Worm (Caenorhabditis elegans): ENCODE results near the gene srt-18.

srt-18 gene

ce11 chrV:9015540-9015939 lies at the start of gene srt-18:
Gene srt-18 (minus strand): TSS chrV:9015640.
- TF ChIP-seq isw-1 (GFP tag; IDR thresholded peaks at IDR 0.05) (no peak), ceh-90 (tag; optimal IDR thresholded peaks at IDR 0.05) (no peak), sox-4 (tag; optimal IDR thresholded peaks at IDR 0.05) (no peak), snpc-4 (tag; optimal IDR thresholded peaks at IDR 0.05) (no peak), ceh-82 (tag; optimal IDR thresholded peaks at IDR 0.05) (no peak), hpl-2 (GFP tag; optimal IDR thresholded peaks at IDR 0.05) (no peak), C34B4.2 (tag; optimal IDR thresholded peaks at IDR 0.05) (no peak), F16B12.6 (tag; optimal IDR thresholded peaks at IDR 0.05) (no peak), fkh-8 (tag; optimal IDR thresholded peaks at IDR 0.05) (no peak), ztf-11 (tag; optimal IDR thresholded peaks at IDR 0.05) (no peak), efl-1 (optimal IDR thresholded peaks at IDR 0.05) (no peak), efl-1 (GFP tag; optimal IDR thresholded peaks at IDR 0.05 in 1 of 2) (no peak), ceh-8 (GFP tag; optimal IDR thresholded peaks at IDR 0.05) (no peak), xbp-1 (tag; optimal IDR thresholded peaks at IDR 0.05) (no peak), lsy-2 (tag; optimal IDR thresholded peaks at IDR 0.05) (no peak), nhr-28 (tag; optimal IDR thresholded peaks at IDR 0.05) (no peak), egl-27 (tag; optimal IDR thresholded peaks at IDR 0.05) (no peak), C16A3.4 (tag; optimal IDR thresholded peaks at IDR 0.05) (no peak)

DNA sequence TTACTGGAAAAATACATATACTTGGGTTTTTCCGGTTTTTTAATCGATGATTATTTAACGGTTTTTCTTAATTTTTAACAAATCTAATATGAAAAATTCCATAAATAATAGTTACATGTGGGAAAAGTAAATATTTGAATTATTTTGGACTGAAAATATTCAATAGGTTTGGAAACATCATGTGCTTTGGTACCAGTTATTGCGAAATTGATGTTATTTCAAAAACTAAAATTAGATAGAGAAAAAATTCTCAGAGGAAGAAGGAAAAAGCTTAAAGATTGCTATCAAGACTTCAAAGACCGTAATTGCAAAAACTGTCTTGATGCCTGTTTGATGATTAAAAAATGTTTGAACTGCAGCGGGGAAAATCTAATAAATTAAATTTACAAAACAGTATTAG lies 49.6 kb upstream of the srt-18 start:
- TF ChIP-seq efl-1 (optimal IDR thresholded peaks at IDR 0.05), result no peak
- TF ChIP-seq efl-1 (GFP tag; optimal IDR thresholded peaks at IDR 0.05 in 1 of 2), result peak in 1 of 2 experiments; percentile 29
- no peak for TF ChIP-seq unc-130 (tag; optimal IDR thresholded peaks at IDR 0.05)
- no peak for TF ChIP-seq rnt-1 (tag; optimal IDR thresholded peaks at IDR 0.05)
- peak; percentile 54 for TF ChIP-seq nhr-85 (tag)

ce11 chrV:9063134-9063533 lies 47.7 kb upstream of the srt-18 start:
- no peak for TF ChIP-seq mab-9 (GFP tag; IDR thresholded peaks at IDR 0.05)
- TF ChIP-seq lsy-2 (tag; optimal IDR thresholded peaks at IDR 0.05), result no peak
- TF ChIP-seq lin-39 (tag; optimal IDR thresholded peaks at IDR 0.05), result no peak
- TF ChIP-seq nhr-71 (tag; optimal IDR thresholded peaks at IDR 0.05), result no peak
- no peak for TF ChIP-seq xbp-1 (tag; optimal IDR thresholded peaks at IDR 0.05)
- peak; percentile 23 for TF ChIP-seq nhr-85 (tag)
- TF ChIP-seq rnt-1 (tag; optimal IDR thresholded peaks at IDR 0.05), result no peak
- no peak for TF ChIP-seq efl-1 (optimal IDR thresholded peaks at IDR 0.05)
- peak in 1 of 2 experiments; percentile 89 for TF ChIP-seq efl-1 (GFP tag; optimal IDR thresholded peaks at IDR 0.05 in 1 of 2)
- TF ChIP-seq blmp-1 (tag; optimal IDR thresholded peaks at IDR 0.05), result peak; percentile 18
- no peak for TF ChIP-seq ceh-82 (tag; optimal IDR thresholded peaks at IDR 0.05)
- no peak for TF ChIP-seq elt-2 (tag; optimal IDR thresholded peaks at IDR 0.05)

ce11 chrV:9062341-9062740 lies 46.9 kb upstream of the srt-18 start, which contains the start of gene C25E10.12:
Gene C25E10.12 (minus strand): TSS chrV:9062441.
- no peak for TF ChIP-seq unc-62 (GFP tag; optimal IDR thresholded peaks at IDR 0.05)
- TF ChIP-seq lsy-2 (tag; optimal IDR thresholded peaks at IDR 0.05), result no peak
- TF ChIP-seq hlh-4 (tag; optimal IDR thresholded peaks at IDR 0.05), result no peak

ce11 chrV:9059468-9059867 lies 44.0 kb upstream of the srt-18 start, which contains the start of the genes C25E10.16 and C25E10.13:
Gene C25E10.16 (minus strand): TSS chrV:9059568.
Gene C25E10.13 (plus strand): TSS chrV:9059723.
- TF ChIP-seq nhr-85 (tag) (no peak), fkh-8 (tag; optimal IDR thresholded peaks at IDR 0.05) (peak; percentile 26), lin-15B (tag; optimal IDR thresholded peaks at IDR 0.05) (no peak)

ce11 chrV:9058627-9059026 lies 43.2 kb upstream of the srt-18 start, which contains the start of gene C25E10.11:
Gene C25E10.11 (minus strand): TSS chrV:9058727.
- no peak for TF ChIP-seq nhr-71 (tag; optimal IDR thresholded peaks at IDR 0.05)
- TF ChIP-seq sptf-1 (tag; optimal IDR thresholded peaks at IDR 0.05), result no peak
- TF ChIP-seq jun-1 (tag; optimal IDR thresholded peaks at IDR 0.05), result no peak
- TF ChIP-seq ceh-63 (GFP tag; optimal IDR thresholded peaks at IDR 0.05), result no peak
- no peak for TF ChIP-seq nhr-47 (tag; optimal IDR thresholded peaks at IDR 0.05)
- TF ChIP-seq blmp-1 (tag; optimal IDR thresholded peaks at IDR 0.05), result no peak
- no peak for TF ChIP-seq ceh-8 (GFP tag; optimal IDR thresholded peaks at IDR 0.05)
- TF ChIP-seq C34B4.2 (tag; optimal IDR thresholded peaks at IDR 0.05), result no peak
- no peak for TF ChIP-seq nhr-19 (GFP tag; conservative IDR thresholded peaks at IDR 0.05)
- no peak for TF ChIP-seq lin-13 (GFP tag; optimal IDR thresholded peaks at IDR 0.05)
